Fruit fly (Drosophila melanogaster): ENCODE results near the gene elg1.

Gene elg1

dm6 chr3L:16150850-16151515 is 19.2 kb downstream of the elg1 start:
- TF ChIP-seq CTCF (optimal IDR thresholded peaks at IDR 0.05) (no peak), CG8478 (optimal IDR thresholded peaks at IDR 0.05) (no peak)

- TF ChIP-seq CG8478 (optimal IDR thresholded peaks at IDR 0.05) = no peak
- TF ChIP-seq CTCF (optimal IDR thresholded peaks at IDR 0.05) = no peak
These were observed 19.9 kb downstream of the elg1 start for dm6 chr3L:16151742-16152141.

dm6 chr3L:16153089-16153488 is 21.3 kb downstream of the elg1 start:
- no peak for TF ChIP-seq CTCF (optimal IDR thresholded peaks at IDR 0.05)
- TF ChIP-seq CG8478 (optimal IDR thresholded peaks at IDR 0.05) = no peak

dm6 chr3L:16153650-16154049 is 21.8 kb downstream of the elg1 start:
- TF ChIP-seq CG8478 (optimal IDR thresholded peaks at IDR 0.05) (no peak), CTCF (optimal IDR thresholded peaks at IDR 0.05) (no peak)

- TF ChIP-seq CTCF (optimal IDR thresholded peaks at IDR 0.05) = no peak
- TF ChIP-seq CG8478 (optimal IDR thresholded peaks at IDR 0.05) = no peak
These were observed 23.7 kb downstream of the elg1 start for dm6 chr3L:16155547-16155946.

dm6 chr3L:16156788-16157208 is 25.0 kb downstream of the elg1 start:
- TF ChIP-seq CG8478 (optimal IDR thresholded peaks at IDR 0.05) = no peak
- TF ChIP-seq CTCF (optimal IDR thresholded peaks at IDR 0.05) = no peak

dm6 chr3L:16157251-16158190 is 25.7 kb downstream of the elg1 start:
- no peak for TF ChIP-seq CG8478 (optimal IDR thresholded peaks at IDR 0.05)

dm6 chr3L:16158322-16158721 is 26.5 kb downstream of the elg1 start:
- TF ChIP-seq CG8478 (optimal IDR thresholded peaks at IDR 0.05) = no peak
- TF ChIP-seq CTCF (optimal IDR thresholded peaks at IDR 0.05) = no peak

dm6 chr3L:16159161-16160072 is 27.6 kb downstream of the elg1 start:
- TF ChIP-seq CG8478 (optimal IDR thresholded peaks at IDR 0.05) = no peak
- no peak for TF ChIP-seq CTCF (optimal IDR thresholded peaks at IDR 0.05)

- no peak for TF ChIP-seq CTCF (optimal IDR thresholded peaks at IDR 0.05)
- no peak for TF ChIP-seq CG8478 (optimal IDR thresholded peaks at IDR 0.05)
These were observed 28.2 kb downstream of the elg1 start for dm6 chr3L:16160073-16160398.

- no peak for TF ChIP-seq CTCF (optimal IDR thresholded peaks at IDR 0.05)
- no peak for TF ChIP-seq CG8478 (optimal IDR thresholded peaks at IDR 0.05)
These were observed 28.7 kb downstream of the elg1 start for dm6 chr3L:16160420-16161069.

- TF ChIP-seq CTCF (optimal IDR thresholded peaks at IDR 0.05) = no peak
- no peak for TF ChIP-seq CG8478 (optimal IDR thresholded peaks at IDR 0.05)
These were observed 29.3 kb downstream of the elg1 start for dm6 chr3L:16161131-16161530.

- TF ChIP-seq CG8478 (optimal IDR thresholded peaks at IDR 0.05) (no peak), CTCF (optimal IDR thresholded peaks at IDR 0.05) (no peak)
These were observed 30.2 kb downstream of the elg1 start for dm6 chr3L:16161847-16162556.
